Worm (Caenorhabditis elegans): Measurements from ENCODE around the gene ngn-1.

DNA sequence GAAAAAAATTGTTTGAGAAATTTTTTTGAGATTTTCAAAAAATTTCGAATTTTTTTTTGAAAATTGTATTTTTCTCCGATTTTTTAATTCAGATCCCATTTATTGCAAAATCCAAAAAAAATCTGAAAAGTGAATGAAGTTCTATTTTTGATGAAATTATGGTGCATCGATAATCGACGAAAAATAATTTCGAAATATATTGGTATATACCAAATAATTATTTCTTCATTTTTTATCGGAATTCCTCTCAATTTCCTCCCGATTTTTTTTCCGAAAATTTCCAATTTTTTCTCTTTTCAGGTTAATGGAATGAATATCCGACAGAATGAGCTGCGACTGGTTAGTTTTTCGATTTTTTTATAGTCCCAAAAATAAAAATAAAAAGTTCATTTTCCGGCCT, 27.2 kb downstream of the ngn-1 start, which contains the start of gene epg-9:
- no peak for TF ChIP-seq dao-5 (tag; optimal IDR thresholded peaks at IDR 0.05)
- no peak for TF ChIP-seq him-1 (tag; optimal IDR thresholded peaks at IDR 0.05)
